Fruit fly (Drosophila melanogaster) whole organism, embryonic: ENCODE results near the gene nuf.

Experiments used
- Asciz ChIP-seq: fragments of 200-800 bp; sonication (Bioruptor generic); optimal IDR thresholded peaks from 2 replicates; lab custom pipeline; 2017; ENCODE audit warnings: missing biosample characterization, mild to moderate bottlenecking, missing genetic modification characterization, missing genetic modification reagents
- Blimp-1 ChIP-seq: fragments of 200-800 bp; sonication (Bioruptor generic); optimal IDR thresholded peaks from 3 replicates; lab custom pipeline; 2018; ENCODE audit warnings: missing biosample characterization, missing genetic modification characterization, mild to moderate bottlenecking, moderate library complexity, missing genetic modification reagents
- CG10543 ChIP-seq: fragments of 200-800 bp; sonication (Bioruptor generic); optimal IDR thresholded peaks from 3 replicates; lab custom pipeline; 2017; ENCODE audit warnings: missing biosample characterization, mild to moderate bottlenecking, missing genetic modification characterization, moderate library complexity
- CG11085 ChIP-seq: fragments of 200-800 bp; sonication (Bioruptor generic); IDR thresholded peaks from 2 replicates; pipeline ENCODE4 v1.3.6; 2022; ENCODE audit warnings: missing biosample characterization, missing genetic modification characterization
- CG12219 ChIP-seq: fragments of 200-800 bp; sonication (Bioruptor generic); optimal IDR thresholded peaks from 3 replicates; lab custom pipeline; 2018; ENCODE audit warnings: missing biosample characterization, mild to moderate bottlenecking, missing genetic modification characterization
- CG13287 ChIP-seq: fragments of 200-800 bp; sonication (Bioruptor generic); IDR thresholded peaks from 2 replicates; pipeline ENCODE4 v1.3.6; 2022; ENCODE audit warnings: missing biosample characterization, missing genetic modification characterization; ENCODE audit not compliant: partially characterized antibody
- CG13775 ChIP-seq: fragments of 200-800 bp; sonication (Bioruptor generic); optimal IDR thresholded peaks from 3 replicates; lab custom pipeline; 2017; ENCODE audit warnings: missing biosample characterization, mild to moderate bottlenecking, missing genetic modification characterization
- CG17612 ChIP-seq: fragments of 200-800 bp; sonication (Bioruptor generic); IDR thresholded peaks from 2 replicates; pipeline ENCODE4 v1.3.6; 2022; ENCODE audit warnings: missing biosample characterization, missing genetic modification characterization
- CG17829 ChIP-seq: fragments of 200-800 bp; optimal IDR thresholded peaks from 2 replicates; lab custom pipeline; 2019; ENCODE audit warnings: missing biosample characterization, mild to moderate bottlenecking, missing genetic modification characterization, moderate library complexity
- CG1832 ChIP-seq: fragments of 200-800 bp; sonication (Bioruptor generic); optimal IDR thresholded peaks from 2 replicates; lab custom pipeline; 2017; ENCODE audit warnings: missing biosample characterization, mild to moderate bottlenecking, missing genetic modification characterization, inconsistent platforms
- CG34376 ChIP-seq: fragments of 200-800 bp; sonication (Bioruptor generic); optimal IDR thresholded peaks from 2 replicates; lab custom pipeline; 2018; ENCODE audit warnings: missing biosample characterization, mild to moderate bottlenecking, missing genetic modification characterization
- CG6683 ChIP-seq: fragments of 200-800 bp; sonication (Bioruptor generic); optimal IDR thresholded peaks from 2 replicates; lab custom pipeline; 2017; ENCODE audit warnings: missing biosample characterization, mild to moderate bottlenecking, missing genetic modification characterization, missing genetic modification reagents
- CG6791 ChIP-seq: fragments of 200-800 bp; sonication (Bioruptor generic); IDR thresholded peaks from 3 replicates; pipeline ENCODE4 v1.3.6; 2022; ENCODE audit warnings: missing biosample characterization, missing genetic modification characterization; ENCODE audit not compliant: partially characterized antibody
- CG6854 ChIP-seq: fragments of 200-800 bp; sonication (Bioruptor generic); optimal IDR thresholded peaks from 3 replicates; lab custom pipeline; 2017; ENCODE audit warnings: missing biosample characterization, mild to moderate bottlenecking, missing genetic modification characterization
- CG8290 ChIP-seq, 3 experiments: fragments of 200-800 bp; sonication (Bioruptor generic); optimal IDR thresholded peaks; 2 replicates each; lab custom pipeline; 2016 to 2019; ENCODE audit warnings: missing biosample characterization in 3 of 3, missing genetic modification characterization in 3 of 3, mild to moderate bottlenecking in 2 of 3, moderate library complexity in 1 of 3
- CG8765 ChIP-seq: fragments of 200-800 bp; sonication (Bioruptor generic); IDR thresholded peaks from 2 replicates; pipeline ENCODE4 v1.3.6; 2022; ENCODE audit warnings: missing biosample characterization, missing genetic modification characterization
- HLH4C ChIP-seq: fragments of 200-800 bp; sonication (Bioruptor generic); IDR thresholded peaks from 3 replicates; pipeline ENCODE4 v1.3.6; 2022; ENCODE audit warnings: missing biosample characterization, missing genetic modification characterization; ENCODE audit not compliant: partially characterized antibody
- HmgZ ChIP-seq: fragments of 200-800 bp; sonication (Bioruptor generic); optimal IDR thresholded peaks from 2 replicates; lab custom pipeline; 2018; ENCODE audit warnings: missing biosample characterization, mild to moderate bottlenecking, missing genetic modification characterization
- Hr78 ChIP-seq, 2 experiments: fragments of 200-800 bp in 1 of 2; fragments of >200 bp in 1 of 2; sonication (Bioruptor generic) in 1 of 2; optimal IDR thresholded peaks; 2 replicates each; lab custom pipeline; 2017 to 2019; ENCODE audit warnings: missing biosample characterization in 2 of 2, missing genetic modification characterization in 2 of 2, mild to moderate bottlenecking in 1 of 2, moderate library complexity in 1 of 2
- Neu2 ChIP-seq: fragments of 200-800 bp; sonication (Bioruptor generic); optimal IDR thresholded peaks from 3 replicates; lab custom pipeline; 2016; ENCODE audit warnings: missing biosample characterization, missing genetic modification characterization, borderline replicate concordance
- Optix ChIP-seq: fragments of 200-800 bp; sonication (Bioruptor generic); IDR thresholded peaks from 3 replicates; pipeline ENCODE4 v1.3.6; 2022; ENCODE audit warnings: missing biosample characterization, missing genetic modification characterization
- Sry-β ChIP-seq: fragments of 200-800 bp; sonication (Bioruptor generic); optimal IDR thresholded peaks from 2 replicates; lab custom pipeline; 2018; ENCODE audit warnings: missing biosample characterization, mild to moderate bottlenecking, missing genetic modification characterization, moderate library complexity
- Stat92E ChIP-seq, 3 experiments: fragments of >200 bp in 2 of 3; fragments of 200-800 bp in 1 of 3; sonication (Bioruptor generic) in 1 of 3; optimal IDR thresholded peaks; 2 replicates each; lab custom pipeline; 2017 to 2019; ENCODE audit warnings: missing biosample characterization in 3 of 3, missing genetic modification characterization in 3 of 3, mild to moderate bottlenecking in 1 of 3, moderate library complexity in 1 of 3
- Trl ChIP-seq, 3 experiments: fragments of >200 bp in 2 of 3; fragments of 200-800 bp in 1 of 3; sonication (Bioruptor generic) in 1 of 3; optimal IDR thresholded peaks; 2 replicates in 1 of 3; 3 replicates in 2 of 3; lab custom pipeline; 2016 to 2017; ENCODE audit warnings: missing biosample characterization in 1 of 3, missing genetic modification characterization in 1 of 3
- bcd ChIP-seq: fragments of 200-800 bp; sonication (Bioruptor generic); optimal IDR thresholded peaks from 2 replicates; lab custom pipeline; 2017; ENCODE audit warnings: missing biosample characterization, mild to moderate bottlenecking, missing genetic modification characterization
- chinmo ChIP-seq: fragments of 200-800 bp; sonication (Bioruptor generic); IDR thresholded peaks from 4 replicates; pipeline ENCODE4 v1.3.6; 2022; ENCODE audit warnings: missing biosample characterization, missing genetic modification characterization; ENCODE audit not compliant: partially characterized antibody
- crol ChIP-seq: fragments of 200-800 bp; sonication (Bioruptor generic); IDR thresholded peaks from 2 replicates; pipeline ENCODE4 v1.3.6; 2022; ENCODE audit warnings: missing biosample characterization, missing genetic modification characterization
- crp ChIP-seq, 2 experiments: fragments of 200-800 bp; sonication (Bioruptor generic); optimal IDR thresholded peaks; 2 replicates in 1 of 2; 3 replicates in 1 of 2; lab custom pipeline; 2017; ENCODE audit warnings: missing biosample characterization in 2 of 2, missing genetic modification characterization in 2 of 2, mild to moderate bottlenecking in 1 of 2, moderate library complexity in 1 of 2
- dmrt99B ChIP-seq: fragments of 200-800 bp; sonication (Bioruptor generic); optimal IDR thresholded peaks from 2 replicates; lab custom pipeline; 2018; ENCODE audit warnings: missing biosample characterization, mild to moderate bottlenecking, missing genetic modification characterization, moderate library complexity
- ewg ChIP-seq: fragments of 200-800 bp; sonication (Bioruptor generic); optimal IDR thresholded peaks from 3 replicates; lab custom pipeline; 2017; ENCODE audit warnings: mild to moderate bottlenecking, missing biosample characterization, missing genetic modification reagents, missing genetic modification characterization
- gce ChIP-seq: fragments of 200-800 bp; sonication (Bioruptor generic); IDR thresholded peaks from 3 replicates; pipeline ENCODE4 v1.3.6; 2022; ENCODE audit warnings: missing biosample characterization, missing genetic modification characterization
- gcm ChIP-seq: fragments of 200-800 bp; sonication (Bioruptor generic); optimal IDR thresholded peaks from 2 replicates; lab custom pipeline; 2019; ENCODE audit warnings: missing biosample characterization, mild to moderate bottlenecking, missing genetic modification characterization, moderate library complexity
- knrl ChIP-seq: fragments of 200-800 bp; sonication (Bioruptor generic); IDR thresholded peaks from 3 replicates; pipeline ENCODE4 v1.3.6; 2022; ENCODE audit warnings: missing biosample characterization, missing genetic modification characterization; ENCODE audit not compliant: partially characterized antibody
- mld ChIP-seq: fragments of 200-800 bp; sonication (Bioruptor generic); IDR thresholded peaks from 3 replicates; pipeline ENCODE4 v1.3.6; 2022; ENCODE audit warnings: missing biosample characterization, missing genetic modification characterization; ENCODE audit not compliant: partially characterized antibody
- pfk ChIP-seq: fragments of 200-800 bp; sonication (Bioruptor generic); optimal IDR thresholded peaks from 2 replicates; lab custom pipeline; 2018; ENCODE audit warnings: missing biosample characterization, mild to moderate bottlenecking, missing genetic modification characterization, moderate library complexity
- phol ChIP-seq: fragments of 200-800 bp; sonication (Bioruptor generic); optimal IDR thresholded peaks from 3 replicates; lab custom pipeline; 2018; ENCODE audit warnings: missing biosample characterization, mild to moderate bottlenecking, missing genetic modification characterization, moderate library complexity
- pros ChIP-seq: fragments of 200-800 bp; sonication (Bioruptor generic); optimal IDR thresholded peaks from 3 replicates; lab custom pipeline; 2019; ENCODE audit warnings: missing biosample characterization, mild to moderate bottlenecking, missing genetic modification characterization, moderate library complexity
- salm ChIP-seq: fragments of 200-800 bp; sonication (Bioruptor generic); optimal IDR thresholded peaks from 2 replicates; lab custom pipeline; 2018; ENCODE audit warnings: missing biosample characterization, mild to moderate bottlenecking, missing genetic modification characterization
- sd ChIP-seq: fragments of 200-800 bp; sonication (Bioruptor generic); optimal IDR thresholded peaks from 3 replicates; lab custom pipeline; 2018; ENCODE audit warnings: missing biosample characterization, mild to moderate bottlenecking, missing genetic modification characterization, moderate library complexity
- sens ChIP-seq: fragments of 200-800 bp; sonication (Bioruptor generic); peaks from one replicate; lab custom pipeline; 2016; ENCODE audit warnings: missing biosample characterization, missing genetic modification characterization
- unc-4 ChIP-seq: fragments of 200-800 bp; sonication (Bioruptor generic); IDR thresholded peaks from 2 replicates; pipeline ENCODE4 v1.3.6; 2022; ENCODE audit warnings: missing biosample characterization, missing genetic modification characterization; ENCODE audit not compliant: partially characterized antibody
- zfh1 ChIP-seq: fragments of 200-800 bp; sonication (Bioruptor generic); IDR thresholded peaks from 3 replicates; pipeline ENCODE4 v1.3.6; 2022; ENCODE audit warnings: missing biosample characterization, missing genetic modification characterization

The nuf gene

DNA sequence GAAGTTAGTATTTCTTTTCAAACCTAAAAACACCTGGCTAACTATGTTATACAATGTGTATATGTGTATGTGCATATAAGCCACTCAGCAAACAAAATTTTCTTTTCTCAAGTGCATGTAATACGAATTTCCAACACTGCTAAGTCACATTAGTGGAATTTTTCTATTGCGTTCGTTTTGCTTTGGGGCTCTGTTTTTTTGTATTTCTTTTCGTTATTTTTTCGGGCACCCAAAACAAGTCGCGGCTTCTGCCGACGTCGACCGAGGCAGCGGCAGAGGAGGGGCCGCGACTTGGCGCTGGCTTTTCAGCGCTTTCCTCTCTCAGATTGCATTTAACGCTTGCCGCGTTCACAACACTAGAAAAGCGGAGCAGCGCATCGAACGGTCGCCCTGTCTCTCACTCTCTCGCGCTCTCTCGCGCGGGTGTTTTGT, 28.8 kb downstream of the nuf start (continued):
- peak; percentile 24; the same call in 1 of the 3 replicates for TF ChIP-seq mld (GFP tag; lab: Robert Waterston, UW)
- TF ChIP-seq Optix (GFP tag; lab: Robert Waterston, UW), result no peak
- no peak for TF ChIP-seq CG13775 (GFP tag; lab: Kevin White, UChicago)
- TF ChIP-seq chinmo (GFP tag; lab: Robert Waterston, UW), result peak; percentile 86; the same call in 3 of the 4 replicates
- TF ChIP-seq CG6854 (GFP tag; lab: Kevin White, UChicago), result no peak
- peak; percentile 30; the same call in 1 of the 3 replicates for TF ChIP-seq gce (GFP tag; lab: Robert Waterston, UW)
- TF ChIP-seq CG1832 (GFP tag; lab: Kevin White, UChicago), result no peak
- TF ChIP-seq salm (tag; lab: Kevin White, UChicago), result no peak
- TF ChIP-seq Asciz (GFP tag; lab: Kevin White, UChicago), result peak; percentile 21
- no peak for TF ChIP-seq phol (tag; lab: Kevin White, UChicago)
- peak in 1 of 3 experiments; percentile 35 for TF ChIP-seq Stat92E (GFP tag; optimal IDR thresholded peaks at IDR 0.05; lab: Kevin White, UChicago)
- TF ChIP-seq dmrt99B (tag; lab: Kevin White, UChicago), result peak; percentile 36
- no peak for TF ChIP-seq pfk (GFP tag; lab: Kevin White, UChicago)
- no peak for TF ChIP-seq bcd (GFP tag; lab: Kevin White, UChicago)
- TF ChIP-seq unc-4 (GFP tag; lab: Robert Waterston, UW), result peak; percentile 28; the same call in 1 of the 2 replicates

DNA sequence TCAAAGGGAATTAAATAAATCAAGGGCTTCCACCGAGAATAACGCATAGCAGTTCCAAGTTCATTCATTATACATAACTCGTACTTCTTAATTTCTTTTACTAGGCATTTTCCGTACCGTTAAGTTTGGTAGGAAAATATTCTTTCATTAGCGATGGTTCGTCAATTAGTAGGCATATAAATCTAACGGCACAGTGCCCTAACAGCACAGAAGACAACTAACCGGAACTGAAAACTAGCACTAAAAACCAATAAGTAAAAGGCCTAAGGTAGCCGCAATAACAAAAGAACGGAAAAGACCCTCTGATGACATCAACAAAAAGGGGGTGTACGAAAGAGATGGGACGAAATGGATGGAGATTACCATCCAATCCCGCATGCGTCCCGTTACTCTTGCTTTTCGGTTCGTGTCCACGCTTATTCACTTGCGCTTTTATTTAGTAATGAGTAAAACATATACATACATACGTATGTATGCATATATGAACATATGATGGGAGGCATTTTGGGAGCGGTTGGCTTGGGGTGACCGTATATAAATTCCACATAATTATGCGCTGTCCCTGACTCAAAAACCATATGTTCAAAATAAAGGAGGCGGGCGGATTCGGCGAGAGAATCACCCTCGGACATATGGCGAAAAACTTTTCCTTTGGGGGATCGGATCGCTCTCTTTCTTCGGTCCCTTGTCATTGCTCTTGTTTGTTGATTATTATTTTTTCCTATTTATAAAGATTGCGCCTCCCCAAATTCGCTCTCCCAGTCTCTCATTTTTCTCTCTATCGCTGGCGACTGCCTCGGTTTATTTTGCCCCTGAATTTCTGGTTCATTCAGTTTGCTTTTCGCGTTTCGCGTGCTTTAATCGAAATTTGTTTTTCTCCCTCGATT, 30.2 kb downstream of the nuf start:
- peak; percentile 51 to 86 for TF ChIP-seq Trl (optimal IDR thresholded peaks at IDR 0.05; lab: Kevin White, UChicago)
- no peak for TF ChIP-seq Trl (GFP tag; optimal IDR thresholded peaks at IDR 0.05; lab: Kevin White, UChicago)
- peak; percentile 97 for TF ChIP-seq Blimp-1 (GFP tag; lab: Kevin White, UChicago)
- peak; percentile 9 for TF ChIP-seq HmgZ (tag; lab: Kevin White, UChicago)
- peak; percentile 78 for TF ChIP-seq ewg (GFP tag; lab: Kevin White, UChicago)
- TF ChIP-seq pros (GFP tag; lab: Kevin White, UChicago), result peak; percentile 75
- TF ChIP-seq CG13287 (GFP tag; lab: Robert Waterston, UW), result 0 out of 2 replicates have a peak, but pooled peaks have one; percentile 27
- TF ChIP-seq CG6683, result no peak
- peak; percentile 93 for TF ChIP-seq Neu2 (GFP tag; lab: Kevin White, UChicago)
- peak in 1 of 2 experiments; percentile 27 for TF ChIP-seq crp (GFP tag; optimal IDR thresholded peaks at IDR 0.05; lab: Kevin White, UChicago)
- peak; percentile 74 for TF ChIP-seq sens (GFP tag; lab: Kevin White, UChicago)
- no peak for TF ChIP-seq CG17612 (GFP tag; lab: Robert Waterston, UW)
- TF ChIP-seq HLH4C (GFP tag; lab: Robert Waterston, UW), result peak; percentile 20; the same call in 1 of the 3 replicates
- TF ChIP-seq gcm (GFP tag; lab: Kevin White, UChicago), result peak; percentile 70
- TF ChIP-seq sd (tag; lab: Kevin White, UChicago), result peak; percentile 83
- peak; percentile 39 for TF ChIP-seq CG34376 (GFP tag; lab: Kevin White, UChicago)
- TF ChIP-seq CG11085, result no peak
- no peak for TF ChIP-seq Sry-β (GFP tag; lab: Kevin White, UChicago)
- no peak for TF ChIP-seq knrl (GFP tag; lab: Robert Waterston, UW)
- TF ChIP-seq chinmo (GFP tag; lab: Robert Waterston, UW), result 0 out of 4 replicates have a peak, but pooled peaks have one; percentile 27
- TF ChIP-seq CG8765 (GFP tag; lab: Robert Waterston, UW), result no peak
- no peak for TF ChIP-seq CG12219 (GFP tag; lab: Kevin White, UChicago)
- no peak for TF ChIP-seq CG17829 (tag; lab: Kevin White, UChicago)
- TF ChIP-seq Hr78 (GFP tag; optimal IDR thresholded peaks at IDR 0.05; lab: Kevin White, UChicago), result no peak
- TF ChIP-seq CG8290 (GFP tag; optimal IDR thresholded peaks at IDR 0.05; lab: Kevin White, UChicago), result peak; percentile 83
- peak in 1 of 2 experiments; percentile 34 for TF ChIP-seq CG8290 (tag; optimal IDR thresholded peaks at IDR 0.05; lab: Kevin White, UChicago)
- TF ChIP-seq zfh1, result 0 out of 3 replicates have a peak, but pooled peaks have one; percentile 12
- TF ChIP-seq CG6791 (GFP tag; lab: Robert Waterston, UW), result peak; percentile 70
- TF ChIP-seq CG10543, result peak; percentile 27
- TF ChIP-seq crol (GFP tag; lab: Robert Waterston, UW), result peak; percentile 67
